Fruit fly (Drosophila melanogaster): ENCODE data around the gene Myc.

Gene Myc

DNA sequence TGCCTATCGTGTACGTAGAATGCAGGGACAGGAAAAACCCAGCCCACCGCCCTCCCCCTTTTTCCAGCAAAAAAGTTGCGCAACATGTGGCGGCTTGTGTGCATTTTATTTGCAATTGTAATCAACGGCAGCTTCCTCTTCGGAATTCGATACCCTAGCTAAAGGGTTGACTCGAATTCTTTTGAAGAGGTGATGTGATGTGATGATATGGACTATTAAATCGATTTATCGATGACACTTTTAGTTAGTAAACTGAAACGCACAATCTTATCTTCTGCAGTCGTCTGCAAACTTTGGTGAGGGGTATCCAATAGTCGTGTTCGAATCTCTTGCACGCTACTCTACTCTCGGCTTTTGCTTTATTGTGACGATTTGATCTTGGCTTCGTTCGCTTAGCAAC is 8.7 kb downstream of the Myc start (continued):
- TF ChIP-seq lola (GFP tag; optimal IDR thresholded peaks at IDR 0.05) = peak in 1 of 3 experiments; percentile 30
- TF ChIP-seq Nf-YB (GFP tag; optimal IDR thresholded peaks at IDR 0.05) = no peak
- peak; percentile 63 for TF ChIP-seq Side (GFP tag; optimal IDR thresholded peaks at IDR 0.05)
- TF ChIP-seq CG11695 (GFP tag; IDR thresholded peaks at IDR 0.05) = peak; percentile 72; the same call in 2 of the 3 replicates
- TF ChIP-seq gt (GFP tag; IDR thresholded peaks at IDR 0.05) = no peak
- peak; percentile 45 for TF ChIP-seq CG13123 (GFP tag; optimal IDR thresholded peaks at IDR 0.05)
- TF ChIP-seq gro (GFP tag; optimal IDR thresholded peaks at IDR 0.05) = peak; percentile 46
- TF ChIP-seq crc (GFP tag; optimal IDR thresholded peaks at IDR 0.05) = peak; percentile 65
- no peak for TF ChIP-seq CG10431 (GFP tag; optimal IDR thresholded peaks at IDR 0.05)
- no peak for TF ChIP-seq pzg (GFP tag; optimal IDR thresholded peaks at IDR 0.05)
- TF ChIP-seq Hr51 (GFP tag; optimal IDR thresholded peaks at IDR 0.05) = peak; percentile 48 to 81
- 0 out of 2 replicates have a peak, but pooled peaks have one; percentile 18 for TF ChIP-seq Bgb (GFP tag; IDR thresholded peaks at IDR 0.05; ENCODE audit: partially characterized antibody)
- no peak for TF ChIP-seq Opbp (GFP tag; IDR thresholded peaks at IDR 0.05; ENCODE audit: partially characterized antibody)
- peak; percentile 82 for TF ChIP-seq oc (tag; optimal IDR thresholded peaks at IDR 0.05)
- peak; percentile 79 for TF ChIP-seq esg (GFP tag; conservative IDR thresholded peaks at IDR 0.05)
- TF ChIP-seq sens-2 (GFP tag; IDR thresholded peaks at IDR 0.05) = no peak
- peak; percentile 56; the same call in 2 of the 3 replicates for TF ChIP-seq HLH4C (GFP tag; IDR thresholded peaks at IDR 0.05; ENCODE audit: partially characterized antibody)
- TF ChIP-seq cas (GFP tag; IDR thresholded peaks at IDR 0.05) = no peak
- peak; percentile 23 for TF ChIP-seq CG6683 (GFP tag; optimal IDR thresholded peaks at IDR 0.05)
- TF ChIP-seq inv (GFP tag; IDR thresholded peaks at IDR 0.05; ENCODE audit: partially characterized antibody) = no peak
- no peak for TF ChIP-seq CG16813 (GFP tag; IDR thresholded peaks at IDR 0.05; ENCODE audit: partially characterized antibody)
- 0 out of 2 replicates have a peak, but pooled peaks have one; percentile 10 for TF ChIP-seq CG13287 (GFP tag; IDR thresholded peaks at IDR 0.05; ENCODE audit: partially characterized antibody)
- peak; percentile 49 for TF ChIP-seq CG10147 (GFP tag; optimal IDR thresholded peaks at IDR 0.05)
- peak; percentile 56 for TF ChIP-seq CG7556 (GFP tag; optimal IDR thresholded peaks at IDR 0.05)
- no peak for TF ChIP-seq pros (GFP tag; optimal IDR thresholded peaks at IDR 0.05)
- peak; percentile 6 for TF ChIP-seq HmgD (GFP tag; optimal IDR thresholded peaks at IDR 0.05)
- TF ChIP-seq caup (GFP tag; optimal IDR thresholded peaks at IDR 0.05; ENCODE audit: severe bottlenecking) = peak; percentile 54
- TF ChIP-seq onecut (GFP tag; IDR thresholded peaks at IDR 0.05) = peak; percentile 55
- peak; percentile 91 for TF ChIP-seq D19B (GFP tag; optimal IDR thresholded peaks at IDR 0.05)
- no peak for TF ChIP-seq Dip2 (GFP tag; IDR thresholded peaks at IDR 0.05)
- peak; percentile 72 for TF ChIP-seq CG8924 (tag; optimal IDR thresholded peaks at IDR 0.05)
- TF ChIP-seq CG18619 (GFP tag; optimal IDR thresholded peaks at IDR 0.05) = peak; percentile 53
- peak; percentile 43 for TF ChIP-seq Sox100B (GFP tag; optimal IDR thresholded peaks at IDR 0.05)
- TF ChIP-seq CG4730 (GFP tag; IDR thresholded peaks at IDR 0.05) = peak; percentile 64
- peak; percentile 28 for TF ChIP-seq emc (GFP tag; optimal IDR thresholded peaks at IDR 0.05)
- TF ChIP-seq mld (GFP tag; IDR thresholded peaks at IDR 0.05; ENCODE audit: partially characterized antibody) = no peak
- no peak for TF ChIP-seq CG4328 (GFP tag; optimal IDR thresholded peaks at IDR 0.05)
- TF ChIP-seq CG9727 (GFP tag; optimal IDR thresholded peaks at IDR 0.05) = peak; percentile 53
- peak; percentile 38 for TF ChIP-seq CG31388 (GFP tag; optimal IDR thresholded peaks at IDR 0.05)
- TF ChIP-seq pum (GFP tag; optimal IDR thresholded peaks at IDR 0.05) = peak; percentile 65
- TF ChIP-seq CG7839 (tag; optimal IDR thresholded peaks at IDR 0.05) = peak; percentile 81
- no peak for TF ChIP-seq CG17186 (GFP tag; optimal IDR thresholded peaks at IDR 0.05)
- TF ChIP-seq bbx (GFP tag; IDR thresholded peaks at IDR 0.05; ENCODE audit: partially characterized antibody) = no peak
- no peak for TF ChIP-seq CG13296 (GFP tag; optimal IDR thresholded peaks at IDR 0.05)
- TF ChIP-seq gfzf (GFP tag; optimal IDR thresholded peaks at IDR 0.05) = no peak
- TF ChIP-seq YL-1 (GFP tag; optimal IDR thresholded peaks at IDR 0.05) = no peak
- TF ChIP-seq Adf1 (GFP tag; IDR thresholded peaks at IDR 0.05) = no peak
- TF ChIP-seq CG6791 (GFP tag; IDR thresholded peaks at IDR 0.05; ENCODE audit: partially characterized antibody) = no peak
- TF ChIP-seq Six4 (GFP tag; optimal IDR thresholded peaks at IDR 0.05) = peak; percentile 50
